Fruit fly (Drosophila melanogaster) whole organism, embryonic: ENCODE measurements around the gene CG44838.

Experiments used
- C15 ChIP-seq: fragments of 200-800 bp; sonication (Bioruptor generic); IDR thresholded peaks from 3 replicates; pipeline ENCODE4 v1.3.6; 2022; ENCODE audit warnings: missing biosample characterization, missing genetic modification characterization
- CG10267 ChIP-seq: fragments of 200-800 bp; sonication (Bioruptor generic); optimal IDR thresholded peaks from 2 replicates; lab custom pipeline; 2018; ENCODE audit warnings: missing biosample characterization, mild to moderate bottlenecking, missing genetic modification characterization, moderate library complexity
- CG10543 ChIP-seq: fragments of 200-800 bp; sonication (Bioruptor generic); optimal IDR thresholded peaks from 3 replicates; lab custom pipeline; 2017; ENCODE audit warnings: missing biosample characterization, mild to moderate bottlenecking, missing genetic modification characterization, moderate library complexity
- CG14710 ChIP-seq: fragments of 200-800 bp; sonication (Bioruptor generic); optimal IDR thresholded peaks from 3 replicates; lab custom pipeline; 2019; ENCODE audit warnings: missing biosample characterization, mild to moderate bottlenecking, missing genetic modification characterization, moderate library complexity
- CG17328 ChIP-seq: fragments of 200-800 bp; sonication (Bioruptor generic); IDR thresholded peaks from 2 replicates; pipeline ENCODE4 v1.3.6; 2022; ENCODE audit warnings: missing biosample characterization, missing genetic modification characterization
- CG18262 ChIP-seq: fragments of 200-800 bp; optimal IDR thresholded peaks from 3 replicates; lab custom pipeline; 2019; ENCODE audit warnings: missing biosample characterization, mild to moderate bottlenecking, missing genetic modification characterization, moderate library complexity
- CG2875 ChIP-seq: fragments of 200-800 bp; sonication (Bioruptor generic); optimal IDR thresholded peaks from 2 replicates; lab custom pipeline; 2017; ENCODE audit warnings: missing biosample characterization, mild to moderate bottlenecking, missing genetic modification characterization, missing genetic modification reagents
- CG2889 ChIP-seq: fragments of 200-800 bp; sonication (Bioruptor generic); IDR thresholded peaks from 3 replicates; pipeline ENCODE4 v1.3.6; 2022; ENCODE audit warnings: missing biosample characterization, missing genetic modification characterization
- CG30403 ChIP-seq: fragments of 200-800 bp; sonication (Bioruptor generic); optimal IDR thresholded peaks from 3 replicates; lab custom pipeline; 2016; ENCODE audit warnings: missing biosample characterization, missing genetic modification characterization
- CG3065 ChIP-seq: fragments of 200-800 bp; sonication (Bioruptor generic); optimal IDR thresholded peaks from 2 replicates; lab custom pipeline; 2016; ENCODE audit warnings: missing biosample characterization, missing genetic modification characterization
- CG31224 ChIP-seq: fragments of 200-800 bp; sonication (Bioruptor generic); IDR thresholded peaks from 2 replicates; pipeline ENCODE4 v1.3.6; 2022; ENCODE audit warnings: missing biosample characterization, missing genetic modification characterization
- CG4404 ChIP-seq: fragments of 200-800 bp; sonication (Bioruptor generic); IDR thresholded peaks from 2 replicates; pipeline ENCODE4 v1.3.6; 2022; ENCODE audit warnings: missing biosample characterization, missing genetic modification characterization
- CG7357 ChIP-seq: fragments of 200-800 bp; sonication (Bioruptor generic); IDR thresholded peaks from 3 replicates; pipeline ENCODE4 v1.3.6; 2022; ENCODE audit warnings: missing biosample characterization, missing genetic modification characterization
- CG8478 ChIP-seq: fragments of >200 bp; optimal IDR thresholded peaks from 2 replicates; lab custom pipeline; 2018
- CG8924 ChIP-seq: fragments of 200-800 bp; optimal IDR thresholded peaks from 3 replicates; lab custom pipeline; 2019; ENCODE audit warnings: missing biosample characterization, mild to moderate bottlenecking, missing genetic modification characterization, moderate library complexity
- CTCF ChIP-seq: fragments of 200-800 bp; sonication (Bioruptor generic); optimal IDR thresholded peaks from 2 replicates; lab custom pipeline; 2017; ENCODE audit warnings: missing biosample characterization, mild to moderate bottlenecking, missing genetic modification characterization, moderate library complexity
- Chrac-16 ChIP-seq: fragments of 200-800 bp; sonication (Bioruptor generic); optimal IDR thresholded peaks from 3 replicates; lab custom pipeline; 2016; ENCODE audit warnings: missing biosample characterization, missing genetic modification characterization
- D ChIP-seq, 2 experiments: fragments of 200-800 bp in 1 of 2; fragments of >200 bp in 1 of 2; sonication (Bioruptor generic) in 1 of 2; optimal IDR thresholded peaks; 2 replicates in 1 of 2; 3 replicates in 1 of 2; lab custom pipeline; 2017; ENCODE audit warnings: mild to moderate bottlenecking in 1 of 2, missing biosample characterization in 1 of 2, missing genetic modification characterization in 1 of 2, missing genetic modification reagents in 1 of 2
- D19B ChIP-seq: fragments of 200-800 bp; sonication (Bioruptor generic); optimal IDR thresholded peaks from 2 replicates; lab custom pipeline; 2017; ENCODE audit warnings: missing biosample characterization, mild to moderate bottlenecking, missing genetic modification characterization
- Fer3 ChIP-seq: fragments of 200-800 bp; sonication (Bioruptor generic); optimal IDR thresholded peaks from 2 replicates; lab custom pipeline; 2018; ENCODE audit warnings: missing biosample characterization, mild to moderate bottlenecking, missing genetic modification characterization, moderate library complexity
- HLH54F ChIP-seq: fragments of 200-800 bp; sonication (Bioruptor generic); optimal IDR thresholded peaks from 3 replicates; lab custom pipeline; 2016; ENCODE audit warnings: missing biosample characterization, missing genetic modification characterization
- Hey ChIP-seq: fragments of 200-800 bp; sonication (Bioruptor generic); optimal IDR thresholded peaks from 3 replicates; lab custom pipeline; 2018; ENCODE audit warnings: missing biosample characterization, mild to moderate bottlenecking, missing genetic modification characterization
- HmgD ChIP-seq: fragments of 200-800 bp; sonication (Bioruptor generic); optimal IDR thresholded peaks from 3 replicates; lab custom pipeline; 2016; ENCODE audit warnings: missing biosample characterization, missing genetic modification characterization
- Nf-YC ChIP-seq: fragments of 200-800 bp; optimal IDR thresholded peaks from 3 replicates; lab custom pipeline; 2019; ENCODE audit warnings: missing biosample characterization, mild to moderate bottlenecking, missing genetic modification characterization, moderate library complexity
- Optix ChIP-seq: fragments of 200-800 bp; sonication (Bioruptor generic); IDR thresholded peaks from 3 replicates; pipeline ENCODE4 v1.3.6; 2022; ENCODE audit warnings: missing biosample characterization, missing genetic modification characterization
- Pdp1 ChIP-seq, 2 experiments: fragments of 200-800 bp; sonication (Bioruptor generic); optimal IDR thresholded peaks; 3 replicates each; lab custom pipeline; 2016; ENCODE audit warnings: missing biosample characterization in 2 of 2, missing genetic modification characterization in 2 of 2, mild to moderate bottlenecking in 1 of 2, moderate library complexity in 1 of 2
- Ptx1 ChIP-seq: fragments of 200-800 bp; sonication (Bioruptor generic); IDR thresholded peaks from 2 replicates; pipeline ENCODE4 v1.3.6; 2022; ENCODE audit warnings: missing biosample characterization, missing genetic modification characterization
- Scr ChIP-seq: fragments of 200-800 bp; sonication (Bioruptor generic); IDR thresholded peaks from 2 replicates; pipeline ENCODE4 v1.3.6; 2022; ENCODE audit warnings: missing biosample characterization, missing genetic modification characterization; ENCODE audit not compliant: partially characterized antibody
- Taf1 ChIP-seq: fragments of 200-800 bp; sonication (Bioruptor generic); IDR thresholded peaks from 2 replicates; pipeline ENCODE4 v1.3.6; 2022; ENCODE audit warnings: missing biosample characterization, missing genetic modification characterization
- btn ChIP-seq: fragments of 200-800 bp; sonication (Bioruptor generic); optimal IDR thresholded peaks from 2 replicates; lab custom pipeline; 2016; ENCODE audit warnings: missing biosample characterization, missing genetic modification characterization
- chif ChIP-seq, 2 experiments: fragments of 200-800 bp; sonication (Bioruptor generic); optimal IDR thresholded peaks; 3 replicates each; lab custom pipeline; 2016; ENCODE audit warnings: missing biosample characterization in 2 of 2, missing genetic modification characterization in 2 of 2
- corto ChIP-seq: fragments of 200-800 bp; sonication (Bioruptor generic); optimal IDR thresholded peaks from 2 replicates; lab custom pipeline; 2016; ENCODE audit warnings: missing biosample characterization, mild to moderate bottlenecking, missing genetic modification characterization, moderate library complexity
- croc ChIP-seq: fragments of 200-800 bp; sonication (Bioruptor generic); conservative IDR thresholded peaks from 3 replicates; pipeline ENCODE4 v1.3.6; 2022; ENCODE audit warnings: missing biosample characterization, missing genetic modification characterization
- gcm ChIP-seq: fragments of 200-800 bp; sonication (Bioruptor generic); optimal IDR thresholded peaks from 2 replicates; lab custom pipeline; 2019; ENCODE audit warnings: missing biosample characterization, mild to moderate bottlenecking, missing genetic modification characterization, moderate library complexity
- kni ChIP-seq: fragments of 200-800 bp; sonication (Bioruptor generic); optimal IDR thresholded peaks from 3 replicates; lab custom pipeline; 2017; ENCODE audit warnings: mild to moderate bottlenecking, missing biosample characterization, missing genetic modification reagents, missing genetic modification characterization
- odd ChIP-seq: fragments of 200-800 bp; sonication (Bioruptor generic); optimal IDR thresholded peaks from 2 replicates; lab custom pipeline; 2017; ENCODE audit warnings: missing biosample characterization, mild to moderate bottlenecking, missing genetic modification characterization
- org-1 ChIP-seq: fragments of 200-800 bp; sonication (Bioruptor generic); optimal IDR thresholded peaks from 2 replicates; lab custom pipeline; 2017; ENCODE audit warnings: missing biosample characterization, missing genetic modification characterization
- p53 ChIP-seq: fragments of 200-800 bp; sonication (Bioruptor generic); optimal IDR thresholded peaks from 2 replicates; lab custom pipeline; 2016; ENCODE audit warnings: missing biosample characterization, missing genetic modification characterization
- pum ChIP-seq: fragments of 200-800 bp; sonication (Bioruptor generic); optimal IDR thresholded peaks from 2 replicates; lab custom pipeline; 2016; ENCODE audit warnings: missing biosample characterization, missing genetic modification characterization
- pzg ChIP-seq: fragments of 200-800 bp; sonication (Bioruptor generic); optimal IDR thresholded peaks from 3 replicates; lab custom pipeline; 2018; ENCODE audit warnings: missing biosample characterization, mild to moderate bottlenecking, missing genetic modification characterization, moderate library complexity
- sc ChIP-seq, 3 experiments: fragments of >200 bp in 2 of 3; fragments of 200-800 bp in 1 of 3; sonication (Bioruptor generic) in 1 of 3; optimal IDR thresholded peaks; 2 replicates in 2 of 3; 3 replicates in 1 of 3; lab custom pipeline; 2017; ENCODE audit warnings: mild to moderate bottlenecking in 1 of 3, missing biosample characterization in 1 of 3, missing genetic modification characterization in 1 of 3, missing genetic modification reagents in 1 of 3
- scrt ChIP-seq: fragments of 200-800 bp; sonication (Bioruptor generic); optimal IDR thresholded peaks from 2 replicates; lab custom pipeline; 2018; ENCODE audit warnings: missing biosample characterization, mild to moderate bottlenecking, missing genetic modification characterization, moderate library complexity
- slbo ChIP-seq: fragments of 200-800 bp; sonication (Bioruptor generic); IDR thresholded peaks from 2 replicates; pipeline ENCODE4 v1.3.6; 2022; ENCODE audit warnings: missing biosample characterization, missing genetic modification characterization
- sna ChIP-seq: fragments of 200-800 bp; sonication (Bioruptor generic); IDR thresholded peaks from 2 replicates; pipeline ENCODE4 v1.3.6; 2022; ENCODE audit warnings: missing biosample characterization, missing genetic modification characterization; ENCODE audit not compliant: partially characterized antibody
- sug ChIP-seq: fragments of 200-800 bp; optimal IDR thresholded peaks from 2 replicates; lab custom pipeline; 2019; ENCODE audit warnings: missing biosample characterization, mild to moderate bottlenecking, missing genetic modification characterization, moderate library complexity
- twi ChIP-seq: fragments of 200-800 bp; optimal IDR thresholded peaks from 2 replicates; lab custom pipeline; 2019; ENCODE audit warnings: missing biosample characterization, mild to moderate bottlenecking, missing genetic modification characterization, moderate library complexity
- vfl ChIP-seq: fragments of 200-800 bp; sonication (Bioruptor generic); optimal IDR thresholded peaks from 2 replicates; lab custom pipeline; 2016; ENCODE audit warnings: missing biosample characterization, missing genetic modification characterization
- wdn ChIP-seq: fragments of 200-800 bp; sonication (Bioruptor generic); IDR thresholded peaks from 2 replicates; pipeline ENCODE4 v1.3.6; 2022; ENCODE audit warnings: missing biosample characterization, missing genetic modification characterization
- yki ChIP-seq: fragments of >200 bp; optimal IDR thresholded peaks from 3 replicates; lab custom pipeline; 2018

Gene CG44838

DNA sequence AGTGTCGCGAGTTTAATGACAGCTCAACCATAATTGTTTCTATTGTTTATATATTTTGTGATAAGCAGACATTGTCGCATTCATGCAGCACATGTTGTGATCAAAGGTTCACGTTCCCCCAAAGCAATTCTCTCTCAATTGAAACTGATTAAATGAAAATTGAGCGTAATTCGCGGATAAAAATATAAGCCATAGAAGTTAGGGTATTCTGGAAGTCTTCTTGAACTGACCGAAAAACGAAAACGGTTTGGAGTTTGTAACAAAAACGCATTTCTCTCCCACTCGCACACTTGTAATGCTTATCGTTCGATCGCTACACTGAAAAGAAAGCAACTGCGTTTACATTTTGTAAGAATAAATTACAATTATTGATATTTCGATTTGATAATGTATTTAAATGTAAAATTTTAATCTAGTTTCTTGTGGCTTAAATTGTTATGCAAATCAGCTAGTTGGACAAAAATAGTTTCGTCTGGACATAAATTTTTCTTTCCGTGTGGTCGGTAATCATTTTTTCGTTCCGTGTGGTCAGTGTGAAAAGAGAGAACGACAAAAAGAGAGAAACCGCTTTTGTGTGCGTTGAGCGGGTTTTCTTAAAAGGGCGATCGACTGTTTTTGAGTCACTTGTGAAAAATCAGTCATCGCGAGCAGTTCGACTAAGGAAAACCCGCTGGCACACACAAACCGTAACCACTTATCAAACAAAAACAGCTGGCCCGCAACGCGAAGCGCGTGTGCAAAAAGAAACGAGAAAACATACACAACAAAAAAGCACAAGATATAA, 38.0 kb upstream of the CG44838 start, which contains the start of gene aay (continued):
- TF ChIP-seq C15 (GFP tag; lab: Robert Waterston, UW) (peak; percentile 95), odd (GFP tag; lab: Kevin White, UChicago) (peak; percentile 98), pum (GFP tag; lab: Kevin White, UChicago) (peak; percentile 96), D (optimal IDR thresholded peaks at IDR 0.05; lab: Kevin White, UChicago) (no peak), D (GFP tag; optimal IDR thresholded peaks at IDR 0.05; lab: Kevin White, UChicago) (peak; percentile 99), CG14710 (tag; lab: Kevin White, UChicago) (peak; percentile 98), yki (lab: Kevin White, UChicago) (no peak), vfl (GFP tag; lab: Kevin White, UChicago) (peak; percentile 97), Pdp1 (GFP tag; optimal IDR thresholded peaks at IDR 0.05; lab: Kevin White, UChicago) (peak; percentile 96 to 98), HmgD (GFP tag; lab: Kevin White, UChicago) (peak; percentile 76), Hey (tag; lab: Kevin White, UChicago) (peak; percentile 79), HLH54F (peak; percentile 98), wdn (GFP tag; lab: Robert Waterston, UW) (peak; percentile 95), Scr (GFP tag; lab: Robert Waterston, UW) (no peak), CG4404 (GFP tag; lab: Robert Waterston, UW) (peak; percentile 98), CG30403 (GFP tag; lab: Kevin White, UChicago) (peak; percentile 99), pzg (GFP tag; lab: Kevin White, UChicago) (peak; percentile 17), slbo (GFP tag; lab: Robert Waterston, UW) (peak; percentile 99), sug (tag; lab: Kevin White, UChicago) (peak; percentile 98), Ptx1 (GFP tag; lab: Robert Waterston, UW) (peak; percentile 99), D19B (peak; percentile 92), CG31224 (peak; percentile 94), Fer3 (tag; lab: Kevin White, UChicago) (peak; percentile 99), CG8478 (lab: Kevin White, UChicago) (no peak), org-1 (GFP tag; lab: Kevin White, UChicago) (peak; percentile 99), CG8924 (peak; percentile 100), CG10267 (peak; percentile 99), twi (tag; lab: Kevin White, UChicago) (peak; percentile 96), CG17328 (GFP tag; lab: Robert Waterston, UW) (peak; percentile 99), CG3065 (GFP tag; lab: Kevin White, UChicago) (peak; percentile 98), Optix (GFP tag; lab: Robert Waterston, UW) (peak; percentile 95), Nf-YC (tag; lab: Kevin White, UChicago) (peak; percentile 93), p53 (peak; percentile 47), sna (GFP tag; lab: Robert Waterston, UW) (no peak), CG10543 (GFP tag; lab: Kevin White, UChicago) (peak; percentile 97), chif (GFP tag; optimal IDR thresholded peaks at IDR 0.05; lab: Kevin White, UChicago) (peak; percentile 97 to 99), CG2875 (GFP tag; lab: Kevin White, UChicago) (peak; percentile 99), croc (GFP tag; lab: Robert Waterston, UW) (peak; percentile 98), Taf1 (GFP tag; lab: Robert Waterston, UW) (peak; percentile 91), scrt (peak; percentile 97), corto (GFP tag; lab: Kevin White, UChicago) (peak; percentile 97), Chrac-16 (GFP tag; lab: Kevin White, UChicago) (peak; percentile 99), CG7357 (peak; percentile 91), CTCF (peak; percentile 73), CG18262 (tag; lab: Kevin White, UChicago) (peak; percentile 100), sc (optimal IDR thresholded peaks at IDR 0.05; lab: Kevin White, UChicago) (no peak), sc (GFP tag; optimal IDR thresholded peaks at IDR 0.05; lab: Kevin White, UChicago) (peak; percentile 98), CG2889 (peak; percentile 97), btn (GFP tag; lab: Kevin White, UChicago) (peak; percentile 96), kni (peak; percentile 95), gcm (peak; percentile 100)
